Fruit fly (Drosophila melanogaster): ENCODE results near the gene Apl.

Apl gene

dm6 chr3L:16631844-16632537, 37.0 kb downstream of the Apl start (continued):
- TF ChIP-seq wor (GFP tag; IDR thresholded peaks at IDR 0.05) (no peak), jumu (GFP tag; optimal IDR thresholded peaks at IDR 0.05) (no peak), CG15514 (GFP tag; optimal IDR thresholded peaks at IDR 0.05) (no peak), scrt (GFP tag; optimal IDR thresholded peaks at IDR 0.05) (no peak), CG4360 (GFP tag; IDR thresholded peaks at IDR 0.05) (0 out of 2 replicates have a peak, but pooled peaks have one; percentile 9), D (optimal IDR thresholded peaks at IDR 0.05) (no peak), D (GFP tag; optimal IDR thresholded peaks at IDR 0.05) (no peak), kay (GFP tag; optimal IDR thresholded peaks at IDR 0.05) (no peak), fd96Cb (tag; optimal IDR thresholded peaks at IDR 0.05) (peak; percentile 3), ftz-f1 (GFP tag; optimal IDR thresholded peaks at IDR 0.05) (no peak), CG31388 (GFP tag; optimal IDR thresholded peaks at IDR 0.05) (no peak), ci (GFP tag; IDR thresholded peaks at IDR 0.05) (0 out of 3 replicates have a peak, but pooled peaks have one; percentile 32), klu (GFP tag; IDR thresholded peaks at IDR 0.05) (no peak), CkIIα-i1 (GFP tag; IDR thresholded peaks at IDR 0.05) (no peak), org-1 (GFP tag; optimal IDR thresholded peaks at IDR 0.05) (no peak), Max (GFP tag; optimal IDR thresholded peaks at IDR 0.05) (no peak), Dp (GFP tag; optimal IDR thresholded peaks at IDR 0.05) (no peak), sna (GFP tag; IDR thresholded peaks at IDR 0.05; ENCODE audit: partially characterized antibody) (no peak), sisA (GFP tag; IDR thresholded peaks at IDR 0.05) (no peak), ara (GFP tag; IDR thresholded peaks at IDR 0.05) (no peak), HmgD (GFP tag; optimal IDR thresholded peaks at IDR 0.05) (no peak), CG10267 (tag; optimal IDR thresholded peaks at IDR 0.05) (no peak), z (GFP tag; IDR thresholded peaks at IDR 0.05) (0 out of 3 replicates have a peak, but pooled peaks have one; percentile 30), grau (tag; optimal IDR thresholded peaks at IDR 0.05) (no peak), CG4282 (GFP tag; optimal IDR thresholded peaks at IDR 0.05) (no peak), CG13424 (tag; optimal IDR thresholded peaks at IDR 0.05) (no peak), gem (tag; optimal IDR thresholded peaks at IDR 0.05) (no peak), CG11695 (GFP tag; IDR thresholded peaks at IDR 0.05) (no peak), seq (GFP tag; IDR thresholded peaks at IDR 0.05) (no peak), Lim3 (GFP tag; IDR thresholded peaks at IDR 0.05) (no peak), en (GFP tag; optimal IDR thresholded peaks at IDR 0.05) (no peak), cg (GFP tag; optimal IDR thresholded peaks at IDR 0.05) (no peak), pan (optimal IDR thresholded peaks at IDR 0.05) (no peak), pan (GFP tag; optimal IDR thresholded peaks at IDR 0.05 in 1 of 2, IDR thresholded peaks at IDR 0.05 in 1 of 2) (peak in 1 of 2 experiments; percentile 20), CG1233 (GFP tag; optimal IDR thresholded peaks at IDR 0.05) (no peak), HLH54F (GFP tag; optimal IDR thresholded peaks at IDR 0.05) (no peak), CG6175 (GFP tag; IDR thresholded peaks at IDR 0.05) (no peak), Stat92E (GFP tag; optimal IDR thresholded peaks at IDR 0.05) (no peak), CG17802 (tag; optimal IDR thresholded peaks at IDR 0.05) (no peak), maf-S (GFP tag; optimal IDR thresholded peaks at IDR 0.05) (no peak), mld (GFP tag; IDR thresholded peaks at IDR 0.05; ENCODE audit: partially characterized antibody) (no peak), CG9215 (GFP tag; IDR thresholded peaks at IDR 0.05) (no peak), mam (GFP tag; optimal IDR thresholded peaks at IDR 0.05) (no peak), nmo (GFP tag; optimal IDR thresholded peaks at IDR 0.05) (peak; percentile 16), h (optimal IDR thresholded peaks at IDR 0.05) (no peak), Doc3 (GFP tag; IDR thresholded peaks at IDR 0.05; ENCODE audit: partially characterized antibody) (no peak), CG8089 (GFP tag; optimal IDR thresholded peaks at IDR 0.05) (no peak), Spps (tag; optimal IDR thresholded peaks at IDR 0.05) (no peak), gro (GFP tag; optimal IDR thresholded peaks at IDR 0.05) (no peak), zfh1 (GFP tag; IDR thresholded peaks at IDR 0.05) (no peak), ATbp (GFP tag; optimal IDR thresholded peaks at IDR 0.05) (no peak)

Measured in whole organism, embryonic.